Fruit fly (Drosophila melanogaster): ENCODE measurements around the gene CG31407.
A peak's percentile ranks its signal among the peaks of the same experiment; 100 is the strongest.

CG31407 gene

dm6 chr3R:10024032-10024712 lies 778 bp downstream of the CG31407 start (continued):
- TF ChIP-seq Elba2 (GFP tag; optimal IDR thresholded peaks at IDR 0.05): no peak
- no peak for TF ChIP-seq z (GFP tag; IDR thresholded peaks at IDR 0.05)
- TF ChIP-seq nerfin-1 (tag; optimal IDR thresholded peaks at IDR 0.05): no peak
- peak; percentile 20 for TF ChIP-seq CG1792 (GFP tag; optimal IDR thresholded peaks at IDR 0.05)
- peak; percentile 12 for TF ChIP-seq Atf3 (GFP tag; optimal IDR thresholded peaks at IDR 0.05)
- no peak for TF ChIP-seq CG2202 (tag; optimal IDR thresholded peaks at IDR 0.05)
- no peak for TF ChIP-seq tx (GFP tag; optimal IDR thresholded peaks at IDR 0.05)
- TF ChIP-seq Xrp1 (GFP tag; IDR thresholded peaks at IDR 0.05): no peak; the same call in 1 of the 2 replicates
- TF ChIP-seq pita (GFP tag; optimal IDR thresholded peaks at IDR 0.05): no peak
- no peak for TF ChIP-seq Tbp (GFP tag; optimal IDR thresholded peaks at IDR 0.05)
- no peak for TF ChIP-seq CG6813 (GFP tag; optimal IDR thresholded peaks at IDR 0.05)
- TF ChIP-seq CG9876 (GFP tag; optimal IDR thresholded peaks at IDR 0.05): no peak
- TF ChIP-seq run (tag; optimal IDR thresholded peaks at IDR 0.05): peak; percentile 1
- TF ChIP-seq CG11723 (GFP tag; optimal IDR thresholded peaks at IDR 0.05): no peak
- TF ChIP-seq pros (GFP tag; optimal IDR thresholded peaks at IDR 0.05): no peak
- TF ChIP-seq CG18476 (GFP tag; optimal IDR thresholded peaks at IDR 0.05): no peak
- peak; percentile 74 for TF ChIP-seq CG10543 (GFP tag; optimal IDR thresholded peaks at IDR 0.05)
- TF ChIP-seq CG12659 (GFP tag; optimal IDR thresholded peaks at IDR 0.05): peak; percentile 34
- no peak for TF ChIP-seq esg (GFP tag; conservative IDR thresholded peaks at IDR 0.05)
- TF ChIP-seq CG34376 (GFP tag; optimal IDR thresholded peaks at IDR 0.05): peak; percentile 30
- TF ChIP-seq CG16863 (GFP tag; optimal IDR thresholded peaks at IDR 0.05): peak; percentile 4
- TF ChIP-seq abd-A (tag; optimal IDR thresholded peaks at IDR 0.05): no peak
- TF ChIP-seq C15 (GFP tag; IDR thresholded peaks at IDR 0.05): no peak
- TF ChIP-seq Bgb (GFP tag; IDR thresholded peaks at IDR 0.05; ENCODE audit: partially characterized antibody): no peak
- TF ChIP-seq CG12071 (GFP tag; optimal IDR thresholded peaks at IDR 0.05): peak; percentile 62
- TF ChIP-seq CG16813 (GFP tag; IDR thresholded peaks at IDR 0.05; ENCODE audit: partially characterized antibody): no peak
- no peak for TF ChIP-seq vnd (GFP tag; IDR thresholded peaks at IDR 0.05; ENCODE audit: partially characterized antibody)
- no peak for TF ChIP-seq CG15073 (GFP tag; optimal IDR thresholded peaks at IDR 0.05)
- TF ChIP-seq emc (GFP tag; optimal IDR thresholded peaks at IDR 0.05): no peak
- TF ChIP-seq CG34224 (GFP tag; IDR thresholded peaks at IDR 0.05; ENCODE audit: partially characterized antibody): no peak
- no peak for TF ChIP-seq CG7928 (GFP tag; optimal IDR thresholded peaks at IDR 0.05)
- TF ChIP-seq Blimp-1 (GFP tag; optimal IDR thresholded peaks at IDR 0.05): no peak
- TF ChIP-seq nau (GFP tag; optimal IDR thresholded peaks at IDR 0.05): no peak
- no peak for TF ChIP-seq bsh (GFP tag; optimal IDR thresholded peaks at IDR 0.05)
- TF ChIP-seq mam (GFP tag; optimal IDR thresholded peaks at IDR 0.05): peak; percentile 58
- TF ChIP-seq MTF-1 (GFP tag; optimal IDR thresholded peaks at IDR 0.05; ENCODE audit: borderline replicate concordance): no peak
- peak; percentile 64 for TF ChIP-seq CG9932 (GFP tag; IDR thresholded peaks at IDR 0.05)
- TF ChIP-seq Vsx1 (GFP tag; optimal IDR thresholded peaks at IDR 0.05): no peak
- TF ChIP-seq pnt (GFP tag; optimal IDR thresholded peaks at IDR 0.05): peak; percentile 5
- 0 out of 2 replicates have a peak, but pooled peaks have one; percentile 9 for TF ChIP-seq CG6272 (GFP tag; IDR thresholded peaks at IDR 0.05)
- no peak for TF ChIP-seq Deaf1 (tag; optimal IDR thresholded peaks at IDR 0.05)
- TF ChIP-seq bab2 (GFP tag; optimal IDR thresholded peaks at IDR 0.05): peak; percentile 55
- peak; percentile 24 for TF ChIP-seq jumu (GFP tag; optimal IDR thresholded peaks at IDR 0.05)
- no peak for TF ChIP-seq CkIIα-i1 (GFP tag; IDR thresholded peaks at IDR 0.05)
- peak; percentile 54 for TF ChIP-seq her (GFP tag; optimal IDR thresholded peaks at IDR 0.05)
- peak; percentile 4 for TF ChIP-seq D19B (GFP tag; optimal IDR thresholded peaks at IDR 0.05)
- TF ChIP-seq CG10654 (GFP tag; optimal IDR thresholded peaks at IDR 0.05): no peak
- no peak for TF ChIP-seq crc (GFP tag; optimal IDR thresholded peaks at IDR 0.05)
- peak; percentile 23 for TF ChIP-seq Myb (GFP tag; optimal IDR thresholded peaks at IDR 0.05)

Data from whole organism, embryonic.